Fruit fly (Drosophila melanogaster) whole organism, wandering third instar larva: Measurements from ENCODE around the gene Atg14.
A peak's percentile ranks its signal among the peaks of the same experiment; 100 is the strongest.

Experiments used
- Abd-B ChIP-seq: fragments of >200 bp; optimal IDR thresholded peaks from 2 replicates; lab custom pipeline; 2017; ENCODE audit warnings: missing biosample characterization, missing genetic modification characterization
- CG32264 ChIP-seq: fragments of 200-800 bp; sonication (Bioruptor generic); optimal IDR thresholded peaks from 2 replicates; lab custom pipeline; 2016; ENCODE audit warnings: missing biosample characterization, missing genetic modification characterization
- CG9705 ChIP-seq: fragments of 200-800 bp; sonication (Bioruptor generic); optimal IDR thresholded peaks from 2 replicates; lab custom pipeline; 2018; ENCODE audit warnings: missing biosample characterization, mild to moderate bottlenecking, missing genetic modification characterization
- CrebA ChIP-seq: fragments of 200-800 bp; sonication (Bioruptor generic); optimal IDR thresholded peaks from 2 replicates; lab custom pipeline; 2016; ENCODE audit warnings: missing biosample characterization, mild to moderate bottlenecking, missing genetic modification characterization, borderline replicate concordance
- Dfd ChIP-seq: fragments of >200 bp; optimal IDR thresholded peaks from 2 replicates; lab custom pipeline; 2017; ENCODE audit warnings: missing biosample characterization, missing genetic modification characterization
- Dif ChIP-seq: fragments of 200-275, 200-300 bp; sonication (Bioruptor generic); optimal IDR thresholded peaks from 2 replicates; lab custom pipeline; 2018; ENCODE audit warnings: missing biosample characterization, missing genetic modification characterization; ENCODE audit not compliant: partially characterized antibody
- GATAd ChIP-seq: sonication (Bioruptor generic); optimal IDR thresholded peaks from 2 replicates; lab custom pipeline; 2016; ENCODE audit warnings: missing biosample characterization, missing genetic modification characterization
- HLH106 ChIP-seq: fragments of 200-800 bp; optimal IDR thresholded peaks from 3 replicates; lab custom pipeline; 2019; ENCODE audit warnings: missing biosample characterization, mild to moderate bottlenecking, missing genetic modification characterization, moderate library complexity
- Hnf4 ChIP-seq: fragments of 200-800 bp; sonication (Bioruptor generic); optimal IDR thresholded peaks from 2 replicates; lab custom pipeline; 2016; ENCODE audit warnings: missing biosample characterization, mild to moderate bottlenecking, missing genetic modification characterization
- Hr78 ChIP-seq: fragments of >200 bp; optimal IDR thresholded peaks from 2 replicates; lab custom pipeline; 2017; ENCODE audit warnings: missing biosample characterization, missing genetic modification characterization
- Hr83 ChIP-seq: fragments of 200-300 bp; sonication (Bioruptor generic); optimal IDR thresholded peaks from 2 replicates; lab custom pipeline; 2016; ENCODE audit warnings: missing biosample characterization, mild to moderate bottlenecking, missing genetic modification characterization, moderate library complexity; ENCODE audit not compliant: poor library complexity, severe bottlenecking
- Jra ChIP-seq: sonication (Bioruptor generic); optimal IDR thresholded peaks from 2 replicates; lab custom pipeline; 2016; ENCODE audit warnings: missing biosample characterization, missing genetic modification characterization
- Mio ChIP-seq: sonication (Bioruptor generic); optimal IDR thresholded peaks from 2 replicates; lab custom pipeline; 2016; ENCODE audit warnings: missing biosample characterization, missing genetic modification characterization
- Myc ChIP-seq: fragments of >200 bp; optimal IDR thresholded peaks from 2 replicates; lab custom pipeline; 2017
- N ChIP-seq: fragments of >200 bp; optimal IDR thresholded peaks from 2 replicates; lab custom pipeline; 2018; ENCODE audit warnings: missing biosample characterization, missing external identifiers, missing genetic modification characterization
- OdsH ChIP-seq: fragments of 200-800 bp; sonication (Bioruptor generic); optimal IDR thresholded peaks from 2 replicates; lab custom pipeline; 2016; ENCODE audit warnings: missing biosample characterization, mild to moderate bottlenecking, missing genetic modification characterization
- Rel ChIP-seq, 2 experiments: fragments of 200-800 bp; sonication (Bioruptor generic) in 1 of 2; optimal IDR thresholded peaks; 2 replicates in 1 of 2; 3 replicates in 1 of 2; lab custom pipeline; 2016 to 2019; ENCODE audit warnings: mild to moderate bottlenecking in 2 of 2, missing biosample characterization in 2 of 2, missing genetic modification characterization in 2 of 2, moderate library complexity in 1 of 2
- Sp1 ChIP-seq: fragments of 200-800 bp; sonication (Bioruptor generic); optimal IDR thresholded peaks from 3 replicates; lab custom pipeline; 2019; ENCODE audit warnings: missing biosample characterization, mild to moderate bottlenecking, missing genetic modification characterization, moderate library complexity
- br ChIP-seq: fragments of 200-800 bp; sonication (Bioruptor generic); optimal IDR thresholded peaks from 2 replicates; lab custom pipeline; 2016; ENCODE audit warnings: missing biosample characterization, missing genetic modification characterization
- brk ChIP-seq: fragments of 200-800 bp; sonication (Bioruptor generic); optimal IDR thresholded peaks from 2 replicates; lab custom pipeline; 2016; ENCODE audit warnings: missing biosample characterization, mild to moderate bottlenecking, missing genetic modification characterization
- dl ChIP-seq, 2 experiments: fragments of 175-275, 200-275 bp in 1 of 2; fragments of 200-275 bp in 1 of 2; sonication (Bioruptor generic); optimal IDR thresholded peaks; lab custom pipeline; 2018; ENCODE audit warnings: mild to moderate bottlenecking in 2 of 2, missing biosample characterization in 2 of 2, missing genetic modification characterization in 2 of 2, moderate library complexity in 2 of 2; ENCODE audit not compliant: partially characterized antibody in 2 of 2, insufficient read depth in 1 of 2
- dmrt93B ChIP-seq: fragments of 200-800 bp; sonication (Bioruptor generic); optimal IDR thresholded peaks from 2 replicates; lab custom pipeline; 2018; ENCODE audit warnings: missing biosample characterization, mild to moderate bottlenecking, missing genetic modification characterization
- dsf ChIP-seq: sonication (Bioruptor generic); optimal IDR thresholded peaks from 2 replicates; lab custom pipeline; 2016; ENCODE audit warnings: missing biosample characterization, missing genetic modification characterization, borderline replicate concordance
- ey ChIP-seq: fragments of 200-800 bp; sonication (Bioruptor generic); optimal IDR thresholded peaks from 2 replicates; lab custom pipeline; 2016; ENCODE audit warnings: missing biosample characterization, missing genetic modification characterization
- foxo ChIP-seq, 2 experiments: fragments of 200-800 bp; sonication (Bioruptor generic); optimal IDR thresholded peaks; 2 replicates in 1 of 2; 3 replicates in 1 of 2; lab custom pipeline; 2016 to 2017; ENCODE audit warnings: missing biosample characterization in 2 of 2, missing genetic modification characterization in 2 of 2
- fru ChIP-seq: fragments of 200-800 bp; sonication (Bioruptor generic); optimal IDR thresholded peaks from 3 replicates; lab custom pipeline; 2016; ENCODE audit warnings: missing biosample characterization, mild to moderate bottlenecking, missing genetic modification characterization
- h ChIP-seq: fragments of 200-800 bp; sonication (Bioruptor generic); optimal IDR thresholded peaks from 3 replicates; lab custom pipeline; 2016; ENCODE audit warnings: missing biosample characterization, mild to moderate bottlenecking, missing genetic modification characterization
- lola ChIP-seq: fragments of >200 bp; optimal IDR thresholded peaks from 2 replicates; lab custom pipeline; 2017; ENCODE audit warnings: missing biosample characterization, missing genetic modification characterization
- pan ChIP-seq: fragments of >200 bp; optimal IDR thresholded peaks from 2 replicates; lab custom pipeline; 2017
- psq ChIP-seq: fragments of 200-800 bp; sonication (Bioruptor generic); optimal IDR thresholded peaks from 3 replicates; lab custom pipeline; 2017; ENCODE audit warnings: missing biosample characterization, mild to moderate bottlenecking, missing genetic modification characterization, moderate library complexity
- rgr ChIP-seq: fragments of 200-800 bp; sonication (Bioruptor generic); optimal IDR thresholded peaks from 3 replicates; lab custom pipeline; 2016; ENCODE audit warnings: missing biosample characterization, mild to moderate bottlenecking, missing genetic modification characterization
- sage ChIP-seq: fragments of 200-800 bp; sonication (Bioruptor generic); optimal IDR thresholded peaks from 2 replicates; lab custom pipeline; 2016; ENCODE audit warnings: missing biosample characterization, mild to moderate bottlenecking, missing genetic modification characterization
- sv ChIP-seq: fragments of 200-800 bp; sonication (Bioruptor generic); optimal IDR thresholded peaks from 3 replicates; lab custom pipeline; 2016; ENCODE audit warnings: missing biosample characterization, missing genetic modification characterization
- tai ChIP-seq: sonication (Bioruptor generic); optimal IDR thresholded peaks from 2 replicates; lab custom pipeline; 2016; ENCODE audit warnings: missing biosample characterization, missing genetic modification characterization
- usp ChIP-seq: fragments of >200 bp; optimal IDR thresholded peaks from 2 replicates; lab custom pipeline; 2017; ENCODE audit warnings: missing biosample characterization, missing genetic modification characterization
- woc ChIP-seq: sonication (Bioruptor generic); optimal IDR thresholded peaks from 2 replicates; lab custom pipeline; 2016; ENCODE audit warnings: missing biosample characterization, mild to moderate bottlenecking, missing genetic modification characterization

Gene Atg14

DNA sequence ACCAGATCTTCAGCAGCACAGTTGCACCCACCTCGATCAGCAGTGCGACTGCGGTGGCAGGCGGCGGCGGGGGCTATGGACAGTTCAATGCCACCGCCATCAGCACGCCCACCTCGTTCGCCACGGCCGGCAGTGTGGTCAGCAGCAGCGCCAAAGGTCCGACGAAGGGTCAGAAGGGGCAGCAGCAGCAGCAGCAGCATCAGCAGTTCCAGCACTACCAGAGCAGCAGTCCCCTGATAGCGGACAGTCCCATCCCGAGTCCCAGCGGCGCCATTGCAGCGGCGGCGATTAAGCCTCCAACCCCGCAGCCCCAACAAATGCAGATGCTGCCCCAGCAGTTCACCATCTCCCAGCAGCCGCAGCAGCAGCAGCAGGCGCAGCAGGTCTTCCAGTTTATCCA lies 18.2 kb upstream of the Atg14 start:
- TF ChIP-seq Dfd (GFP tag; lab: Kevin White, UChicago) (peak; percentile 74), lola (GFP tag; lab: Kevin White, UChicago) (no peak)

DNA sequence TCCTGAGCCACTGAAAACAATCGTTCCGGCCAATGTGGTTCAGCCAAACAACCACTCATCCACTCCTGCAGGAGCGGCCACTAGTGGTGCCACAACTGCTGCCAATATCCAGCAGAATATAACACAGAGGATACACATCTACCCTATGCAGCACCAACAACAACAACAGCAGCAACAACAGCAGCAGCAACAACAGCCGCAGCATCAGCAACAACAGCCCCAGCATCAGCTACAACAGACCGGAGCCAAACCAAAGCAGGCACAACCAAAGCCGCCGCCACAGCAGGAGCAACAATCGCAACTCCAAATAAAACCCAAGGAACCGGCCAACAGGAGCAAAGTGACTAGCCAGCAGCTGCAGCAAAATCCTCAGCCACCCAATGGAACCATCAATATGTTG lies 13.0 kb upstream of the Atg14 start:
- TF ChIP-seq psq: no peak
- peak; percentile 90 for TF ChIP-seq Dfd (GFP tag; lab: Kevin White, UChicago)

DNA sequence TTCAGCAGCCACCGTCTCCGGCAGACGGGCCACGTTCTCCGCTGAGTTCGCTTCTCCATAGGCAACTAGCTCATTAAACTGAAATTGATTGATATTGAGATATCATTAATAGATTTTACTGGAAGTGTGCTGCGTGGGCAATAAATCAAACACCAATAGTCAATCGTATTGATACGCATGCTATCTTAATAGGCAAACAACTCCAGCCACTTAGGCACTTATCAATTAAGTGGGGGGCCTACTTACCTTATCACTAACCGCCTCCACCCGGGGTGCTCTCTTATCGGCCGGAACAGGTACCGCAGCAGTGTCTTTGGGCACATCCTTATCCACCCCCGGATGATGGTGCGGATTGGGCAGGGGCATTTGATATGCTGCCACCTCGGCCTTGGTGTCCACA lies 4.4 kb upstream of the Atg14 start:
- no peak for TF ChIP-seq dmrt93B (GFP tag; lab: Kevin White, UChicago)
- peak; percentile 85 for TF ChIP-seq h (GFP tag; lab: Kevin White, UChicago)

DNA sequence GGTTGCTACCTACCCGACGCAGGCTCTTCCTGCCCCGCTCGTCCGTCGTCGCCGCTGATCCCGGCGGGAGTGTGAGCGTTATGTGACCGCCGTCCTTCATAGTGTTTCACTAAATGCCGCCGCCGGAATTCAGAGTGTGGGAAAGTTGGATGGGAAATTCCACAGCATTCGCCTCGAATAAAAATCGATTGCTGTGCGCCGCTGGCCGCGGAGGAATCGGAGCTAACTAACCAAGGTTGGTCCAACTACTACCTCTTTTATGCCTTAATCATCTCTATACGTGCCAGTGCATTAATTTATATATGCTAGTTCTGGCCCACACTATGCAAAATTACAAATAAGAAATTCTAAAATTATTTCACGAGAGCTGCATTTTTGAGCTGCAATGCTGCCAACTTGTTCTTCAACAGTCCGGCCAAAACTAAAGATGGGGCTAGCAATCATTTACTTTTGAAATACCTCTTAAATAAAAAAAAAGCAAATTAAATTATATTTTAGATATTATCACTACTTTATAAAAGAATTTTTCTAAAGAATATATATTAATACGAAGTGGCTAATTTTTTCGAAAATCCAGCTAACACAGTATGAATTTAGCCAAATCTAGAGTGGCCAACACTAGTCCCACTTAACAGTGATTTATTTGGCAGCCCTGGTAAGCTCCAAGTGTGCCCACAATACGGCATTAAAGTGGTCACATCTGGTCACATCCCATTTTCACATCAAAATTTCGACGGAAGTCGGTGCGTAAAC lies 3.6 kb upstream of the Atg14 start, which contains the start of the genes alpha-Man-Ib and Pdhb:
Gene alpha-Man-Ib, minus strand, starts transcription at position 425 of the 753 bp plus-strand sequence.
Gene Pdhb, plus strand, starts transcription at position 674 of the 753 bp plus-strand sequence.
- no peak for TF ChIP-seq Rel (GFP tag; optimal IDR thresholded peaks at IDR 0.05; lab: Kevin White, UChicago)
- peak; percentile 43 for TF ChIP-seq Rel (tag; optimal IDR thresholded peaks at IDR 0.05; lab: Kevin White, UChicago)
- no peak for TF ChIP-seq dsf (GFP tag; lab: Kevin White, UChicago)
- TF ChIP-seq lola (GFP tag; lab: Kevin White, UChicago): no peak
- no peak for TF ChIP-seq Jra (GFP tag; lab: Kevin White, UChicago)
- no peak for TF ChIP-seq Dif (GFP tag; lab: Kevin White, UChicago)
- no peak for TF ChIP-seq CrebA (GFP tag; lab: Kevin White, UChicago)
- no peak for TF ChIP-seq Hr83
- no peak for TF ChIP-seq fru (GFP tag; lab: Kevin White, UChicago)
- no peak for TF ChIP-seq sage (GFP tag; lab: Kevin White, UChicago)
- TF ChIP-seq Hnf4: no peak
- no peak for TF ChIP-seq brk (GFP tag; lab: Kevin White, UChicago)
- TF ChIP-seq Hr78 (GFP tag; lab: Kevin White, UChicago): no peak
- TF ChIP-seq dl (GFP tag; optimal IDR thresholded peaks at IDR 0.05; lab: Kevin White, UChicago; ENCODE audit: insufficient read depth in 1 of 2, partially characterized antibody in 2 of 2): no peak
- no peak for TF ChIP-seq Abd-B
- TF ChIP-seq rgr (GFP tag; lab: Kevin White, UChicago): no peak
- peak; percentile 76 for TF ChIP-seq sv (GFP tag; lab: Kevin White, UChicago)
- peak in 1 of 2 experiments; percentile 80 for TF ChIP-seq foxo (GFP tag; optimal IDR thresholded peaks at IDR 0.05; lab: Kevin White, UChicago)
- TF ChIP-seq GATAd (GFP tag; lab: Kevin White, UChicago): no peak
- peak; percentile 50 for TF ChIP-seq psq
- peak; percentile 69 for TF ChIP-seq CG9705 (GFP tag; lab: Kevin White, UChicago)
- no peak for TF ChIP-seq CG32264 (GFP tag; lab: Kevin White, UChicago)
- TF ChIP-seq dmrt93B (GFP tag; lab: Kevin White, UChicago): no peak
- TF ChIP-seq Dfd (GFP tag; lab: Kevin White, UChicago): no peak
- TF ChIP-seq HLH106 (tag; lab: Kevin White, UChicago): peak; percentile 80
- TF ChIP-seq h (GFP tag; lab: Kevin White, UChicago): peak; percentile 77
- no peak for TF ChIP-seq tai
- peak; percentile 72 for TF ChIP-seq Sp1 (GFP tag; lab: Kevin White, UChicago)
- peak; percentile 77 for TF ChIP-seq woc
- TF ChIP-seq pan (lab: Kevin White, UChicago): no peak
- peak; percentile 12 for TF ChIP-seq br (GFP tag; lab: Kevin White, UChicago)
- peak; percentile 40 for TF ChIP-seq ey
- peak; percentile 53 for TF ChIP-seq OdsH
- no peak for TF ChIP-seq usp (GFP tag; lab: Kevin White, UChicago)
- TF ChIP-seq Mio (GFP tag; lab: Kevin White, UChicago): no peak
- peak; percentile 83 for TF ChIP-seq Myc (lab: Kevin White, UChicago)
- no peak for TF ChIP-seq N (GFP tag; lab: Kevin White, UChicago)
- TF ChIP-seq, all 38 proteins: peak for 13
